Worm (Caenorhabditis elegans): ENCODE results near the gene T19D2.3.

ce11 chrX:3958252-3958651 lies 19.2 kb downstream of the T19D2.3 start, which contains the start of gene lin-18:
- TF ChIP-seq ama-1 (optimal IDR thresholded peaks at IDR 0.05) (no peak), hmbx-1 (tag; optimal IDR thresholded peaks at IDR 0.05) (no peak), pes-1 (GFP tag; IDR thresholded peaks at IDR 0.05) (no peak), ets-7 (tag; optimal IDR thresholded peaks at IDR 0.05) (no peak), sea-1 (GFP tag; conservative IDR thresholded peaks at IDR 0.05) (no peak), tbx-37 (GFP tag; conservative IDR thresholded peaks at IDR 0.05) (no peak)

Measured in whole organism, early embryonic.